Worm (Caenorhabditis elegans) whole organism, L1 larva: ENCODE measurements around the gene vglu-3.

Source experiments
- aha-1 ChIP-seq: fragments of 150-350 bp; optimal IDR thresholded peaks from 2 replicates; lab custom pipeline; 2014; ENCODE audit warnings: missing biosample characterization, missing genetic modification characterization
- elt-2 ChIP-seq: sonication (generic microtip); optimal IDR thresholded peaks from 2 replicates; lab custom pipeline; 2016; ENCODE audit warnings: missing genetic modification characterization, mild to moderate bottlenecking, inconsistent platforms, missing compliant biosample characterization, missing genetic modification reagents
- elt-3 ChIP-seq, 6 experiments: fragments of 150-350 bp in 1 of 6; sonication (generic microtip); optimal IDR thresholded peaks; 2 replicates each; lab custom pipeline; 2017 to 2018; ENCODE audit warnings: missing biosample characterization in 6 of 6, missing genetic modification characterization in 6 of 6, inconsistent platforms in 1 of 6
- unc-130 ChIP-seq: fragments of 150-350 bp; optimal IDR thresholded peaks from 2 replicates; lab custom pipeline; 2017; ENCODE audit warnings: missing biosample characterization, missing genetic modification characterization, inconsistent platforms
- unc-30 ChIP-seq: sonication (generic microtip); optimal IDR thresholded peaks from 2 replicates; lab custom pipeline; 2017; ENCODE audit warnings: missing biosample characterization, missing genetic modification characterization

- TF ChIP-seq unc-30, result no peak
- no peak for TF ChIP-seq aha-1 (tag; lab: Kevin White, UChicago)
- no peak for TF ChIP-seq unc-130 (tag; lab: Kevin White, UChicago)
- no peak for TF ChIP-seq elt-3 (tag; optimal IDR thresholded peaks at IDR 0.05; lab: Kevin White, UChicago)
- TF ChIP-seq elt-2 (tag; lab: Kevin White, UChicago), result no peak
Measured at ce11 chrIII:10300078-10300477, at the start of gene vglu-3.
